Fruit fly (Drosophila melanogaster) whole organism, prepupa: ENCODE measurements around the gene FER.

Experiments
- Blimp-1 ChIP-seq: fragments of 200-800 bp; sonication (Bioruptor generic); optimal IDR thresholded peaks from 3 replicates; lab custom pipeline; 2017; ENCODE audit warnings: missing biosample characterization, missing genetic modification characterization, mild to moderate bottlenecking, moderate library complexity, missing genetic modification reagents
- CG16779 ChIP-seq: fragments of 200-800 bp; sonication (Bioruptor generic); optimal IDR thresholded peaks from 3 replicates; lab custom pipeline; 2017; ENCODE audit warnings: missing biosample characterization, mild to moderate bottlenecking, missing genetic modification characterization
- CG7368 ChIP-seq: fragments of 200-800 bp; sonication (Bioruptor generic); optimal IDR thresholded peaks from 3 replicates; lab custom pipeline; 2016; ENCODE audit warnings: missing biosample characterization, missing genetic modification characterization
- Eip93F ChIP-seq: fragments of 200-800 bp; sonication (Bioruptor generic); optimal IDR thresholded peaks from 2 replicates; lab custom pipeline; 2016; ENCODE audit warnings: missing biosample characterization, mild to moderate bottlenecking, missing genetic modification characterization
- Hr38 ChIP-seq: sonication (Bioruptor generic); optimal IDR thresholded peaks from 2 replicates; lab custom pipeline; 2016; ENCODE audit warnings: missing biosample characterization, missing genetic modification characterization
- Lpt ChIP-seq: fragments of 200-800 bp; sonication (Bioruptor generic); optimal IDR thresholded peaks from 3 replicates; lab custom pipeline; 2016; ENCODE audit warnings: missing biosample characterization, missing genetic modification characterization
- Met ChIP-seq: fragments of 200-800 bp; sonication (Bioruptor generic); optimal IDR thresholded peaks from 3 replicates; lab custom pipeline; 2016; ENCODE audit warnings: missing biosample characterization, missing genetic modification characterization
- Sox102F ChIP-seq: fragments of 200-800 bp; sonication (Bioruptor generic); optimal IDR thresholded peaks from 2 replicates; lab custom pipeline; 2016; ENCODE audit warnings: missing biosample characterization, mild to moderate bottlenecking, missing genetic modification characterization
- acj6 ChIP-seq: fragments of 200-800 bp; sonication (Bioruptor generic); optimal IDR thresholded peaks from 3 replicates; lab custom pipeline; 2016; ENCODE audit warnings: missing biosample characterization, missing genetic modification characterization
- dac ChIP-seq: fragments of 200-800 bp; sonication (Bioruptor generic); optimal IDR thresholded peaks from 2 replicates; lab custom pipeline; 2017; ENCODE audit warnings: missing biosample characterization, mild to moderate bottlenecking, missing genetic modification characterization
- dsx ChIP-seq: fragments of 200-800 bp; optimal IDR thresholded peaks from 3 replicates; lab custom pipeline; 2019; ENCODE audit warnings: missing biosample characterization, mild to moderate bottlenecking, missing genetic modification characterization, moderate library complexity; ENCODE audit not compliant: poor library complexity, severe bottlenecking
- fd85E ChIP-seq: fragments of 200-800 bp; sonication (Bioruptor generic); optimal IDR thresholded peaks from 3 replicates; lab custom pipeline; 2016; ENCODE audit warnings: missing biosample characterization, missing genetic modification characterization
- topi ChIP-seq: fragments of 200-800 bp; sonication (Bioruptor generic); optimal IDR thresholded peaks from 3 replicates; lab custom pipeline; 2016; ENCODE audit warnings: missing biosample characterization, missing genetic modification characterization
- vri ChIP-seq: fragments of 200-800 bp; sonication (Bioruptor generic); optimal IDR thresholded peaks from 3 replicates; lab custom pipeline; 2016; ENCODE audit warnings: missing biosample characterization, mild to moderate bottlenecking, missing genetic modification characterization

- TF ChIP-seq Hr38 (GFP tag; lab: Kevin White, UChicago) (no peak), vri (GFP tag; lab: Kevin White, UChicago) (no peak), Met (GFP tag; lab: Kevin White, UChicago) (no peak), Blimp-1 (GFP tag; lab: Kevin White, UChicago) (no peak), acj6 (GFP tag; lab: Kevin White, UChicago) (no peak), dsx (GFP tag; lab: Kevin White, UChicago) (no peak), Lpt (GFP tag; lab: Kevin White, UChicago) (no peak), Sox102F (GFP tag; lab: Kevin White, UChicago) (no peak), dac (no peak), Eip93F (GFP tag; lab: Kevin White, UChicago) (no peak), fd85E (GFP tag; lab: Kevin White, UChicago) (no peak), CG16779 (tag; lab: Kevin White, UChicago) (no peak), CG7368 (GFP tag; lab: Kevin White, UChicago) (no peak), topi (no peak)
Observed at dm6 chr3R:9330231-9330630, 64.1 kb downstream of the FER start, which contains the start of gene CG12951.
